Fruit fly (Drosophila melanogaster) whole organism, pupa: ENCODE results near the gene hiw.

Experiments
- CG10348 ChIP-seq: fragments of 200-800 bp; sonication (Bioruptor generic); IDR thresholded peaks from 2 replicates; pipeline ENCODE4 v1.3.6; 2022; ENCODE audit warnings: missing biosample characterization, missing genetic modification characterization
- CG12605 ChIP-seq: fragments of 200-800 bp; sonication (Bioruptor generic); IDR thresholded peaks from 2 replicates; pipeline ENCODE4 v1.3.6; 2022; ENCODE audit warnings: missing biosample characterization, missing genetic modification characterization
- CG13204 ChIP-seq: fragments of 200-800 bp; sonication (Bioruptor generic); optimal IDR thresholded peaks from 2 replicates; lab custom pipeline; 2018; ENCODE audit warnings: missing biosample characterization, mild to moderate bottlenecking, missing genetic modification characterization, moderate library complexity
- CG14655 ChIP-seq: fragments of 200-800 bp; sonication (Bioruptor generic); optimal IDR thresholded peaks from 3 replicates; lab custom pipeline; 2017; ENCODE audit warnings: mild to moderate bottlenecking, missing biosample characterization, missing genetic modification reagents, missing genetic modification characterization
- CG15710 ChIP-seq: fragments of 200-800 bp; sonication (Bioruptor generic); optimal IDR thresholded peaks from 2 replicates; lab custom pipeline; 2018; ENCODE audit warnings: missing biosample characterization, mild to moderate bottlenecking, missing genetic modification characterization, moderate library complexity
- CG17806 ChIP-seq: fragments of 200-800 bp; sonication (Bioruptor generic); optimal IDR thresholded peaks from 2 replicates; lab custom pipeline; 2018; ENCODE audit warnings: missing biosample characterization, mild to moderate bottlenecking, missing genetic modification characterization, moderate library complexity
- CG32121 ChIP-seq: fragments of 200-800 bp; sonication (Bioruptor generic); IDR thresholded peaks from 2 replicates; pipeline ENCODE4 v1.3.6; 2022; ENCODE audit warnings: missing biosample characterization, missing genetic modification characterization
- CG34367 ChIP-seq: fragments of 200-800 bp; sonication (Bioruptor generic); optimal IDR thresholded peaks from 2 replicates; lab custom pipeline; 2018; ENCODE audit warnings: missing biosample characterization, mild to moderate bottlenecking, missing genetic modification characterization
- CG4496 ChIP-seq: fragments of 200-800 bp; sonication (Bioruptor generic); IDR thresholded peaks from 3 replicates; pipeline ENCODE4 v1.3.6; 2022; ENCODE audit warnings: missing biosample characterization, missing genetic modification characterization
- CG8159 ChIP-seq: fragments of 200-800 bp; sonication (Bioruptor generic); optimal IDR thresholded peaks from 3 replicates; lab custom pipeline; 2018; ENCODE audit warnings: missing biosample characterization, mild to moderate bottlenecking, missing genetic modification characterization, moderate library complexity
- CG8301 ChIP-seq: fragments of 200-800 bp; sonication (Bioruptor generic); optimal IDR thresholded peaks from 2 replicates; lab custom pipeline; 2018; ENCODE audit warnings: missing biosample characterization, mild to moderate bottlenecking, missing genetic modification characterization
- CG9948 ChIP-seq: fragments of 200-800 bp; sonication (Bioruptor generic); optimal IDR thresholded peaks from 2 replicates; lab custom pipeline; 2018; ENCODE audit warnings: missing biosample characterization, mild to moderate bottlenecking, missing genetic modification characterization, moderate library complexity
- D1 ChIP-seq: fragments of 200-800 bp; sonication (Bioruptor generic); optimal IDR thresholded peaks from 2 replicates; lab custom pipeline; 2018; ENCODE audit warnings: missing biosample characterization, mild to moderate bottlenecking, missing genetic modification characterization, moderate library complexity
- EcR ChIP-seq: fragments of 200-800 bp; sonication (Bioruptor generic); optimal IDR thresholded peaks from 3 replicates; lab custom pipeline; 2019; ENCODE audit warnings: missing biosample characterization, missing genetic modification characterization, mild to moderate bottlenecking, moderate library complexity, missing genetic modification reagents
- Ets98B ChIP-seq: fragments of 200-800 bp; sonication (Bioruptor generic); IDR thresholded peaks from 2 replicates; pipeline ENCODE4 v1.3.6; 2022; ENCODE audit warnings: missing biosample characterization, missing genetic modification characterization
- Pif1A ChIP-seq: fragments of 200-800 bp; sonication (Bioruptor generic); optimal IDR thresholded peaks from 3 replicates; lab custom pipeline; 2016; ENCODE audit warnings: missing biosample characterization, missing genetic modification characterization
- Pif1B ChIP-seq: fragments of 200-800 bp; sonication (Bioruptor generic); optimal IDR thresholded peaks from 3 replicates; lab custom pipeline; 2016; ENCODE audit warnings: missing biosample characterization, missing genetic modification characterization
- Snoo ChIP-seq: fragments of 200-800 bp; sonication (Bioruptor generic); optimal IDR thresholded peaks from 3 replicates; lab custom pipeline; 2017; ENCODE audit warnings: missing biosample characterization, mild to moderate bottlenecking, missing genetic modification characterization, inconsistent platforms
- fd96Ca ChIP-seq: fragments of 200-800 bp; sonication (Bioruptor generic); IDR thresholded peaks from 3 replicates; pipeline ENCODE4 v1.3.6; 2022; ENCODE audit warnings: missing biosample characterization, missing genetic modification characterization
- gl ChIP-seq: fragments of 200-800 bp; sonication (Bioruptor generic); optimal IDR thresholded peaks from 2 replicates; lab custom pipeline; 2018; ENCODE audit warnings: missing biosample characterization, mild to moderate bottlenecking, missing genetic modification characterization
- rn ChIP-seq: fragments of 200-800 bp; sonication (Bioruptor generic); IDR thresholded peaks from 2 replicates; pipeline ENCODE4 v1.3.6; 2022; ENCODE audit warnings: missing biosample characterization, missing genetic modification characterization

Gene hiw

DNA sequence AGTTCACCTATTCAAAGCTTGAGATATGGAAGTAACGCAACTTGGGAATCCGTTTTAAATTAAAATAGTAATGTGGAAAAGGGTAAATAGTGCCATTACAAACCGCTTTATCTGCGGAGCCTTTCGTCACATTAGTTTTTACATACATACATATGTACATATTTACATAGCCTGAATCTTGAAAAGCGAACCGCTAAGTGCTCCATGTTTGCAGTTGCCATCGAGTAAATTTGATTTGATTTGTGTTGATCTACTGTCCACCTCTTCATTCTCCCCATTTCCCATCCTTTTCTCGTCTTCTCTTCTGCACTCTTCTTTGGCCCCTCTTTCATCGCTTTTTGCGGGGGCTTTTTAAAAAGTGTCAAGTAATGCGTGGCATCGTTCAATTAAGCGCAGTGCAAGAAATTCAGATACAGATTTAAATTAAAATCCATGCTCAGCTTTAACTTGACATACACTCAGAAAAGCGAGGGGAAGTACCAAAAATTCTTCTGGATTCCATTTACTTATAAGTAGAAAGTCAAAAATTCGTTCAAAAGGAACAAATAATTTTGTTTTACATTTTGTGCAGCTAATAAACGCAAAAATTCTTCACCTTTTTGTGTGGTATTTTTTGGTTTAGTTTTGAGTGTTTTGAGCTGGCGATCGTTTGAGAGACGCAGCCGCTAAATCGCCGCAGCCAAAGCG is 20.1 kb downstream of the hiw start:
- TF ChIP-seq Ets98B (GFP tag; lab: Robert Waterston, UW) (peak; percentile 88), CG34367 (tag; lab: Kevin White, UChicago) (peak; percentile 51), CG9948 (peak; percentile 65), CG4496 (GFP tag; lab: Robert Waterston, UW) (peak; percentile 90), CG14655 (GFP tag; lab: Kevin White, UChicago) (peak; percentile 80), CG8301 (tag; lab: Kevin White, UChicago) (peak; percentile 80), Snoo (peak; percentile 53), CG15710 (tag; lab: Kevin White, UChicago) (peak; percentile 53), Pif1A (GFP tag; lab: Kevin White, UChicago) (peak; percentile 59), CG12605 (GFP tag; lab: Robert Waterston, UW) (peak; percentile 89), gl (tag; lab: Kevin White, UChicago) (no peak), D1 (tag; lab: Kevin White, UChicago) (no peak), CG32121 (GFP tag; lab: Robert Waterston, UW) (peak; percentile 85), CG13204 (GFP tag; lab: Kevin White, UChicago) (no peak), fd96Ca (GFP tag; lab: Robert Waterston, UW) (peak; percentile 83), EcR (GFP tag; lab: Kevin White, UChicago) (no peak), CG17806 (tag; lab: Kevin White, UChicago) (peak; percentile 74), rn (GFP tag; lab: Robert Waterston, UW) (peak; percentile 75), CG8159 (tag; lab: Kevin White, UChicago) (peak; percentile 59), Pif1B (GFP tag; lab: Kevin White, UChicago) (peak; percentile 70), CG10348 (GFP tag; lab: Robert Waterston, UW) (peak; percentile 62; the same call in 1 of the 2 replicates)

dm6 chrX:15042499-15042898 is 20.7 kb downstream of the hiw start:
- TF ChIP-seq CG32121 (GFP tag; lab: Robert Waterston, UW) = peak; percentile 62
- TF ChIP-seq Ets98B (GFP tag; lab: Robert Waterston, UW) = peak; percentile 27
- TF ChIP-seq CG17806 (tag; lab: Kevin White, UChicago) = peak; percentile 34
- no peak for TF ChIP-seq Snoo
- peak; percentile 68; the same call in 2 of the 3 replicates for TF ChIP-seq CG4496 (GFP tag; lab: Robert Waterston, UW)
- TF ChIP-seq fd96Ca (GFP tag; lab: Robert Waterston, UW) = 0 out of 3 replicates have a peak, but pooled peaks have one; percentile 7
- peak; percentile 7 for TF ChIP-seq CG14655 (GFP tag; lab: Kevin White, UChicago)
- TF ChIP-seq CG8159 (tag; lab: Kevin White, UChicago) = peak; percentile 8
- no peak for TF ChIP-seq EcR (GFP tag; lab: Kevin White, UChicago)
- TF ChIP-seq CG10348 (GFP tag; lab: Robert Waterston, UW) = no peak
- peak; percentile 2 for TF ChIP-seq CG9948

DNA sequence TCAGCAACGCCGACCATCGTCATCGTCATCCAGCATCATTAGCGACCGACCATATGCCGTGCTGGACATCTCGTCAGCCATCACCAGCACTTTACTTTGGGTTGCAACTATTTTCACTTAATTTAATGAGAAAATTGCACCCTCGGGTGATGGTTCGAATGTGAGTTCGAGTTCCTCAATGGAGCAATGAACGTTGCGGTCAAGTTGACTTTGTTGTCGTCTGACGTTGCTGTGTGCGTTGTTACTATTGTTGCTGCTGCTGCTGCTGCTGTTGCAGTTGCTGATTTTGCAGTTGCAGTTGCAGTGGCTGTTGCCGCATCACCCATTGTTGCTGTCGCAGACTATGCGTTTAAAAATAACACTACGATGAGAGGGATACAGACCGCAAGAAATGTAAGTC is 33.4 kb downstream of the hiw start:
- TF ChIP-seq CG15710 (tag; lab: Kevin White, UChicago) (no peak), CG8159 (tag; lab: Kevin White, UChicago) (no peak), Snoo (no peak), CG9948 (no peak), EcR (GFP tag; lab: Kevin White, UChicago) (peak; percentile 89), CG13204 (GFP tag; lab: Kevin White, UChicago) (peak; percentile 37)

- TF ChIP-seq CG17806 (tag; lab: Kevin White, UChicago) = no peak
- TF ChIP-seq CG14655 (GFP tag; lab: Kevin White, UChicago) = no peak
- no peak for TF ChIP-seq Pif1A (GFP tag; lab: Kevin White, UChicago)
- TF ChIP-seq CG15710 (tag; lab: Kevin White, UChicago) = no peak
Measured at dm6 chrX:15028152-15028551, 35.1 kb downstream of the hiw start.

- TF ChIP-seq EcR (GFP tag; lab: Kevin White, UChicago) (no peak), Ets98B (GFP tag; lab: Robert Waterston, UW) (peak; percentile 16; the same call in 1 of the 2 replicates), rn (GFP tag; lab: Robert Waterston, UW) (no peak), CG9948 (peak; percentile 2), CG8301 (tag; lab: Kevin White, UChicago) (no peak), CG10348 (GFP tag; lab: Robert Waterston, UW) (no peak), D1 (tag; lab: Kevin White, UChicago) (no peak), CG14655 (GFP tag; lab: Kevin White, UChicago) (peak; percentile 44), Pif1A (GFP tag; lab: Kevin White, UChicago) (peak; percentile 37), CG34367 (tag; lab: Kevin White, UChicago) (no peak), CG4496 (GFP tag; lab: Robert Waterston, UW) (peak; percentile 69), CG17806 (tag; lab: Kevin White, UChicago) (peak; percentile 25), CG8159 (tag; lab: Kevin White, UChicago) (peak; percentile 30), fd96Ca (GFP tag; lab: Robert Waterston, UW) (peak; percentile 65; the same call in 2 of the 3 replicates), CG32121 (GFP tag; lab: Robert Waterston, UW) (peak; percentile 50), gl (tag; lab: Kevin White, UChicago) (no peak), Snoo (peak; percentile 39), CG13204 (GFP tag; lab: Kevin White, UChicago) (no peak), CG12605 (GFP tag; lab: Robert Waterston, UW) (0 out of 2 replicates have a peak, but pooled peaks have one; percentile 24), Pif1B (GFP tag; lab: Kevin White, UChicago) (peak; percentile 38), CG15710 (tag; lab: Kevin White, UChicago) (peak; percentile 16)
Measured at dm6 chrX:15026897-15027296, 36.3 kb downstream of the hiw start.
